Fruit fly (Drosophila melanogaster): Measurements from ENCODE around the gene CG32373.

- TF ChIP-seq OdsH (GFP tag; optimal IDR thresholded peaks at IDR 0.05) = no peak
- no peak for TF ChIP-seq dmrt93B (GFP tag; optimal IDR thresholded peaks at IDR 0.05)
- no peak for TF ChIP-seq psq (GFP tag; optimal IDR thresholded peaks at IDR 0.05)
- TF ChIP-seq N (GFP tag; optimal IDR thresholded peaks at IDR 0.05) = no peak
- no peak for TF ChIP-seq dl (GFP tag; optimal IDR thresholded peaks at IDR 0.05; ENCODE audit: insufficient read depth in 1 of 2, partially characterized antibody in 2 of 2)
- TF ChIP-seq fru (GFP tag; optimal IDR thresholded peaks at IDR 0.05) = peak; percentile 15
- peak; percentile 7 for TF ChIP-seq h (GFP tag; optimal IDR thresholded peaks at IDR 0.05)
- TF ChIP-seq Jra (GFP tag; optimal IDR thresholded peaks at IDR 0.05) = no peak
These were observed 47.0 kb upstream of the CG32373 start for dm6 chr3L:7603397-7603796.

All from whole organism, wandering third instar larva.